Fruit fly (Drosophila melanogaster) S2 (cell line): ENCODE measurements around the gene CG10907.

Experiments
- CG8478 ChIP-seq: fragments of >200 bp; optimal IDR thresholded peaks from 2 replicates; lab custom pipeline; 2018
- CTCF ChIP-seq, 2 experiments: fragments of >200 bp; optimal IDR thresholded peaks; 2 replicates each; lab custom pipeline; 2018

CG10907 gene

dm6 chr3L:11795440-11795983 lies 2.2 kb downstream of the CG10907 start, which contains the start of gene Klp68D:
Gene Klp68D (plus strand): TSS chr3L:11795614.
- TF ChIP-seq CG8478 (lab: Kevin White, UChicago): no peak
- TF ChIP-seq CTCF (optimal IDR thresholded peaks at IDR 0.05; lab: Kevin White, UChicago): no peak

- TF ChIP-seq CTCF (optimal IDR thresholded peaks at IDR 0.05; lab: Kevin White, UChicago): no peak
- TF ChIP-seq CG8478 (lab: Kevin White, UChicago): no peak
Observed at dm6 chr3L:11800761-11801160, 7.4 kb downstream of the CG10907 start, which contains the start of gene Gcat. Gene Gcat (minus strand): TSS chr3L:11800861.

- TF ChIP-seq CTCF (optimal IDR thresholded peaks at IDR 0.05; lab: Kevin White, UChicago): no peak
- no peak for TF ChIP-seq CG8478 (lab: Kevin White, UChicago)
Observed at dm6 chr3L:11801622-11802021, 8.3 kb downstream of the CG10907 start.

dm6 chr3L:11814655-11815054 lies 21.3 kb downstream of the CG10907 start, which contains the start of gene Cubn2:
Gene Cubn2 (minus strand): TSS chr3L:11814755.
- no peak for TF ChIP-seq CG8478 (lab: Kevin White, UChicago)
- no peak for TF ChIP-seq CTCF (optimal IDR thresholded peaks at IDR 0.05; lab: Kevin White, UChicago)

dm6 chr3L:11815220-11815797 lies 22.0 kb downstream of the CG10907 start, which contains the start of gene CG14130:
Gene CG14130 (plus strand): TSS chr3L:11815444.
- TF ChIP-seq CG8478 (lab: Kevin White, UChicago): no peak
- peak in 1 of 2 experiments; percentile 12 for TF ChIP-seq CTCF (optimal IDR thresholded peaks at IDR 0.05; lab: Kevin White, UChicago)

- TF ChIP-seq CG8478 (lab: Kevin White, UChicago): no peak
Observed at dm6 chr3L:11816641-11817040, 23.3 kb downstream of the CG10907 start.

- TF ChIP-seq CTCF (optimal IDR thresholded peaks at IDR 0.05; lab: Kevin White, UChicago): no peak
- TF ChIP-seq CG8478 (lab: Kevin White, UChicago): no peak
Observed at dm6 chr3L:11819639-11820456, 26.5 kb downstream of the CG10907 start.

- TF ChIP-seq CG8478 (lab: Kevin White, UChicago): no peak
- TF ChIP-seq CTCF (optimal IDR thresholded peaks at IDR 0.05; lab: Kevin White, UChicago): no peak
Observed at dm6 chr3L:11821723-11822445, 28.6 kb downstream of the CG10907 start, which contains the start of the genes CG11597 and CG5946. Gene CG11597 (minus strand): TSS chr3L:11822275. Gene CG5946 (minus strand): TSS chr3L:11822275.

- no peak for TF ChIP-seq CG8478 (lab: Kevin White, UChicago)
- TF ChIP-seq CTCF (optimal IDR thresholded peaks at IDR 0.05; lab: Kevin White, UChicago): no peak
Observed at dm6 chr3L:11822446-11823334, 29.4 kb downstream of the CG10907 start, which contains the start of gene RpL10Ab. Gene RpL10Ab (plus strand): TSS chr3L:11822851.

- TF ChIP-seq CTCF (optimal IDR thresholded peaks at IDR 0.05; lab: Kevin White, UChicago): no peak
- no peak for TF ChIP-seq CG8478 (lab: Kevin White, UChicago)
Observed at dm6 chr3L:11825560-11826153, 32.3 kb downstream of the CG10907 start, which contains the start of gene CG32095. Gene CG32095 (minus strand): TSS chr3L:11825732.

dm6 chr3L:11828730-11829129 lies 35.4 kb downstream of the CG10907 start, which contains the start of gene CG7264:
Gene CG7264 (plus strand): TSS chr3L:11829030.
- TF ChIP-seq CG8478 (lab: Kevin White, UChicago) (no peak), CTCF (optimal IDR thresholded peaks at IDR 0.05; lab: Kevin White, UChicago) (no peak)

dm6 chr3L:11831199-11831598 lies 37.9 kb downstream of the CG10907 start:
- no peak for TF ChIP-seq CG8478 (lab: Kevin White, UChicago)
- TF ChIP-seq CTCF (optimal IDR thresholded peaks at IDR 0.05; lab: Kevin White, UChicago): no peak
